Fruit fly (Drosophila melanogaster): ENCODE data around the gene Lgr4.
A peak's percentile ranks its signal among the peaks of the same experiment; 100 is the strongest.

Gene Lgr4

DNA sequence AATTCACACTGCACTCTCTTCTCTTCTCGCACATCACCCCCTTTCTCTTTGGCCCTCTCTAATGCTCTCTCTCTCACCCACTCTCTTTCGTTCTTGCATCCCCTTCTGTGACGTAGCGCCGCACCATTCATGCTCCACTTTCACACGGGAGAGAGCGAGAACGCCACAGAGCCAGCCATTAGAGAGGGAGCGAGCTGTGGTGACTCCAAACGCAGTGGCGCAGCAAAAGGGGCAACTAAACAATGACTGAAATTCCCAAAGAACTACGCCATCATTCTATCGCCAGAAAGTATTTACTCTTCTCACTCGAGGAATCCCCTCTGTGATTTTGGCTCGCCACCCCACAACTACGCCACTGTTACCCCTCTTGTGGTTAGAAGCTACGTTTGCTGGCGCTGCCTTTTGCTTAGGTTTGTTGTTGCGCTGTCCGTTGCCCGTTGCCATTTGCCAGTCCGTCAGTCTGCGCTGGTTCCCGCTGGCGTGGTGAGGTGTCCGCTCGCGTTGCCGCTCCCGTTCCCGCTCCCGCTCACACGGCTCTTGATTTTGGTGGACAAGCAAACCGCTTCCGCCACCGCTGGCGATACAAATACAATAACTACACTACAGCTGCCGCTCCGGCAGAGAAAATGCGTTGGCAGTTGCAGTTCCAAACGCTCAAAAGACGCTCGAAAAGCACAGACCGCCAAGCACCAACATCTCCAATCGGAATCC, 57.7 kb downstream of the Lgr4 start:
- peak; percentile 92 for TF ChIP-seq toe (GFP tag; optimal IDR thresholded peaks at IDR 0.05)
- peak; percentile 99 for TF ChIP-seq CG1620 (GFP tag; optimal IDR thresholded peaks at IDR 0.05)
- TF ChIP-seq ovo (GFP tag; optimal IDR thresholded peaks at IDR 0.05), result peak; percentile 90
- TF ChIP-seq bab1 (GFP tag; optimal IDR thresholded peaks at IDR 0.05), result peak; percentile 96
- TF ChIP-seq CG33017 (tag; optimal IDR thresholded peaks at IDR 0.05), result peak; percentile 97
- peak; percentile 96 for TF ChIP-seq tj (GFP tag; optimal IDR thresholded peaks at IDR 0.05)
- peak; percentile 97 for TF ChIP-seq CG7045 (GFP tag; optimal IDR thresholded peaks at IDR 0.05)
- TF ChIP-seq CG7101 (tag; optimal IDR thresholded peaks at IDR 0.05), result peak; percentile 99
- TF ChIP-seq CG12768 (GFP tag; optimal IDR thresholded peaks at IDR 0.05), result peak; percentile 98
- TF ChIP-seq Crg-1 (GFP tag; optimal IDR thresholded peaks at IDR 0.05), result peak; percentile 98
- TF ChIP-seq cic (GFP tag; optimal IDR thresholded peaks at IDR 0.05), result peak; percentile 91
- TF ChIP-seq pad (GFP tag; optimal IDR thresholded peaks at IDR 0.05), result peak; percentile 97
- peak; percentile 97 for TF ChIP-seq Mnt (GFP tag; optimal IDR thresholded peaks at IDR 0.05)
- peak; percentile 98 for TF ChIP-seq CG11617 (GFP tag; optimal IDR thresholded peaks at IDR 0.05)
- TF ChIP-seq kay (GFP tag; ENCODE audit: borderline replicate concordance), result no peak
- TF ChIP-seq cnc (optimal IDR thresholded peaks at IDR 0.05), result no peak
- peak; percentile 96 for TF ChIP-seq CG14711 (tag; optimal IDR thresholded peaks at IDR 0.05)
- TF ChIP-seq Clk (GFP tag; optimal IDR thresholded peaks at IDR 0.05), result peak; percentile 97
- TF ChIP-seq CG5204 (GFP tag; optimal IDR thresholded peaks at IDR 0.05), result peak; percentile 96
- peak; percentile 99 for TF ChIP-seq Hr96 (GFP tag; optimal IDR thresholded peaks at IDR 0.05)

DNA sequence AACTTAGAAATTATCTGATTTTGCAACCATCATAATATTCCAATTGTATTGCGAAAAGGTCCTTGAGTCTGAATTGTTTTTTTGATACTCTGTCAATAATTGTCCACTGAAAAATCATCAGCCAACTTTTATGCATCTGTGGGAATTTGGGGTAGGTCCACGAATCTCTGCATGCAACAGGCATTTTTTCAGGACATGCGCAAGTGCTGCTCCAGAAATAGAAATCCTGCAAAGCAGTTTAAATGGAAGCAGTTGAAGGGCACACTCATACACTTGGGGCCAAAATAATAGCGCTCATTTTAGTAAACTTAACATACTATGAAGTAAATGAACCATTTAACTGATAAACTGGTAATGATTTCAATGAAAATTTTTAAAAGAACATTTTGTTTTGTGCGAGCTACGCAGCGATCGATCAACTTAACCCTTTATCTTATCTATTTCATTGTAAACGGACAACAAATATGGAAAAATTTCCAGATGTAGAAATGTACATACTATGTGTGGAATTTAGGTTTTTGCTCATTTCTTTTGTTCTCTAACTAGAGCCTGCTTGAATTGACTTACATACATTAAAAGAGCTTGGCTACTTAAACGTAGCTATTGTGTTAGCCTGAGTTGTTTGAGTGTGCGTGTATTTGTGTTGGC, 58.7 kb downstream of the Lgr4 start:
- peak; percentile 37 for TF ChIP-seq CG7101 (tag; optimal IDR thresholded peaks at IDR 0.05)
- no peak for TF ChIP-seq cnc (optimal IDR thresholded peaks at IDR 0.05)
- peak; percentile 42 for TF ChIP-seq toe (GFP tag; optimal IDR thresholded peaks at IDR 0.05)
- TF ChIP-seq Hr96 (GFP tag; optimal IDR thresholded peaks at IDR 0.05), result peak; percentile 5
- peak; percentile 35 for TF ChIP-seq CG14711 (tag; optimal IDR thresholded peaks at IDR 0.05)
- no peak for TF ChIP-seq bab1 (GFP tag; optimal IDR thresholded peaks at IDR 0.05)
- peak; percentile 56 for TF ChIP-seq kay (GFP tag; ENCODE audit: borderline replicate concordance)
- TF ChIP-seq tj (GFP tag; optimal IDR thresholded peaks at IDR 0.05), result no peak
- TF ChIP-seq CG7045 (GFP tag; optimal IDR thresholded peaks at IDR 0.05), result peak; percentile 52
- no peak for TF ChIP-seq CG11617 (GFP tag; optimal IDR thresholded peaks at IDR 0.05)
- no peak for TF ChIP-seq pad (GFP tag; optimal IDR thresholded peaks at IDR 0.05)
- TF ChIP-seq CG12768 (GFP tag; optimal IDR thresholded peaks at IDR 0.05), result no peak
- no peak for TF ChIP-seq Crg-1 (GFP tag; optimal IDR thresholded peaks at IDR 0.05)
- TF ChIP-seq CG1620 (GFP tag; optimal IDR thresholded peaks at IDR 0.05), result no peak
- no peak for TF ChIP-seq Mnt (GFP tag; optimal IDR thresholded peaks at IDR 0.05)
- no peak for TF ChIP-seq cic (GFP tag; optimal IDR thresholded peaks at IDR 0.05)
- TF ChIP-seq CG5204 (GFP tag; optimal IDR thresholded peaks at IDR 0.05), result peak; percentile 60
- no peak for TF ChIP-seq Clk (GFP tag; optimal IDR thresholded peaks at IDR 0.05)
- TF ChIP-seq ovo (GFP tag; optimal IDR thresholded peaks at IDR 0.05), result no peak
- TF ChIP-seq CG33017 (tag; optimal IDR thresholded peaks at IDR 0.05), result no peak

DNA sequence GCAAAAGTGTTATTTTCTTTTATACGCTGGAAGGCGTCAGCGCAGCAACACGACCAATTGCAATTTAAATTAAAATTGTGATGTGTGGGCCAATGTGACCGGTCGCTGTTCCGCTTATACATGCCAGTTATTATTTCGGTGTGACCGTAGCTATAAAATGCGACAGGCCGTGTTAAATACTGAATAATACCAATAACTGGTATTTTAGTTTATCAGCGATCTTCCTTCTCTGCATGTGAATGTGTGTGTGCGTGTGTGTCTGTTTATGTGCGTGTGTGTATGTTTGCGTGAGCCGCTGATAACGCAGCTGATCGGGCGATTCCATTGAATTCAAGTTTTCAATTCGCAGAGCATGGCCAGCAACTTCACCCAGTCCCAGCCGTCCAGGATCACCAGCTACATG, 60.2 kb downstream of the Lgr4 start, which contains the start of the genes CG32638, CG15717 and MFS10:
Gene CG32638, minus strand, starts transcription at position 45 of the 403 bp plus-strand sequence.
Gene CG15717, plus strand, starts transcription at position 203 of the 403 bp plus-strand sequence.
Gene MFS10, plus strand, starts transcription at position 269 of the 403 bp plus-strand sequence.
- TF ChIP-seq toe (GFP tag; optimal IDR thresholded peaks at IDR 0.05) (no peak), CG12768 (GFP tag; optimal IDR thresholded peaks at IDR 0.05) (no peak), kay (GFP tag; ENCODE audit: borderline replicate concordance) (no peak), bab1 (GFP tag; optimal IDR thresholded peaks at IDR 0.05) (peak; percentile 68), CG11617 (GFP tag; optimal IDR thresholded peaks at IDR 0.05) (no peak), tj (GFP tag; optimal IDR thresholded peaks at IDR 0.05) (peak; percentile 33), cic (GFP tag; optimal IDR thresholded peaks at IDR 0.05) (peak; percentile 68), Mnt (GFP tag; optimal IDR thresholded peaks at IDR 0.05) (peak; percentile 67), Hr96 (GFP tag; optimal IDR thresholded peaks at IDR 0.05) (no peak), CG14711 (tag; optimal IDR thresholded peaks at IDR 0.05) (peak; percentile 14), Clk (GFP tag; optimal IDR thresholded peaks at IDR 0.05) (no peak), CG7101 (tag; optimal IDR thresholded peaks at IDR 0.05) (peak; percentile 52)

DNA sequence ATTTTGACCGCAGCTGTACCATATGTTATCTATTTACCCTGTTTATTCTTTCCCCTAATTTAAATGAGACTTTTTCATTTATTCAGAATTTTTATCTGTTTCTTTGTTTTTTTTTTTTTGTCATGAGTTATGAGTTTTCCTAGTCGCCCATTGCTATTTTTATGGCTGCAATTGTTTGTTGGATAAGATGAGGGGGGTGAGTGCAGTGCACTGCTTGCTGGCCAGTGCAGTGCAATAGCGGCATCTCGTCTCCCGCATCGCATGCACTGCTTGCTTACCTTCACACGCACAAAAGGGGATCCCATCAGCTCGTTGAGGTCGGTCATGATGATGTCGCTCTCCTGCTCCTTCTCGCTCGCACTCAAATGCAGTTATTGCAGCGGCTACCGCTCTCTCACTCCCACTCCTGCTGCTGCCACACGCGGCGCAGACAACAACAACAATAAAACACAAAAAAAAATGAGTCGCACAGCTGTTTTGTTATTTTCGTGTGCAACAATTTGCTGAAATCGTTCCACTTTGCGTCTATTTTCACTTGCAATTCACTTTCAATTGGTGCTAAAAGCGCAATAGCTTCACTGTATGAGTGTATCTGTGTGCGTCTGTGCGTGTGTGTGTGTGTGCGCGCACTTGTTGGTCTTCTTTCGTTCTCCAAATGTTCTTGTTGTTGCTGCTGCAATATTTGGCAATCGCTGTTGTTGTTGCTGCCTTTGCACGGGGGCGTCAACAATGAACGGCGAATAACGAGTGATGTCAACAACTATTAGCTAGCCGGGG, 60.8 kb downstream of the Lgr4 start:
- TF ChIP-seq CG14711 (tag; optimal IDR thresholded peaks at IDR 0.05) (peak; percentile 14), ovo (GFP tag; optimal IDR thresholded peaks at IDR 0.05) (peak; percentile 60), CG12768 (GFP tag; optimal IDR thresholded peaks at IDR 0.05) (no peak), pad (GFP tag; optimal IDR thresholded peaks at IDR 0.05) (peak; percentile 39)

DNA sequence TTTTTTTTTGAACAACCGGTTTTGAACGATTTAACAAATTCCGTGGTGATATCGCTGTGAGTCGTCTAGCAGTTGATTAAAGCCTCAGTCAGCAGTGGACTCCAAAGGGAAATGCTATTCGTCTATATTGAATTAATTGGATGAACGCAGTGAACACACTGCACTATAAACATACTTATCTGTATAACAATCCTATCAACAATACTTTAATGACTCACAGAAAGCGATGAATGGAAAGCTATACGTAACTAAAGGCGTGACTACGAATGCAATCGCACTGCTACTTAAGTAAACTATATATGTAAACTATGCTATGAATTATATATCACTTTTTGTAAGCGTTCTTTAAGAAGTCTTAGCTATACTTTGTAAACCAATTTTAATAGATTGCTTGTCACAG, 63.4 kb downstream of the Lgr4 start:
- TF ChIP-seq CG14711 (tag; optimal IDR thresholded peaks at IDR 0.05), result peak; percentile 11
- peak; percentile 96 for TF ChIP-seq kay (GFP tag; ENCODE audit: borderline replicate concordance)
- TF ChIP-seq pad (GFP tag; optimal IDR thresholded peaks at IDR 0.05), result no peak
- no peak for TF ChIP-seq Clk (GFP tag; optimal IDR thresholded peaks at IDR 0.05)
- no peak for TF ChIP-seq Mnt (GFP tag; optimal IDR thresholded peaks at IDR 0.05)
- no peak for TF ChIP-seq CG7045 (GFP tag; optimal IDR thresholded peaks at IDR 0.05)
- peak; percentile 91 for TF ChIP-seq cic (GFP tag; optimal IDR thresholded peaks at IDR 0.05)
- TF ChIP-seq CG11617 (GFP tag; optimal IDR thresholded peaks at IDR 0.05), result no peak
- no peak for TF ChIP-seq bab1 (GFP tag; optimal IDR thresholded peaks at IDR 0.05)
- TF ChIP-seq CG7101 (tag; optimal IDR thresholded peaks at IDR 0.05), result peak; percentile 30
- no peak for TF ChIP-seq CG33017 (tag; optimal IDR thresholded peaks at IDR 0.05)
- TF ChIP-seq toe (GFP tag; optimal IDR thresholded peaks at IDR 0.05), result no peak

Data from whole organism, adult.